Fruit fly (Drosophila melanogaster) whole organism, embryonic: ENCODE results near the gene Pdhb.
A peak's percentile ranks its signal among the peaks of the same experiment; 100 is the strongest.

Experiments
- Atf-2 ChIP-seq: fragments of 200-800 bp; sonication (Bioruptor generic); optimal IDR thresholded peaks from 2 replicates; lab custom pipeline; 2016; ENCODE audit warnings: missing biosample characterization, missing genetic modification characterization
- CG10431 ChIP-seq: fragments of 200-800 bp; sonication (Bioruptor generic); optimal IDR thresholded peaks from 3 replicates; lab custom pipeline; 2018; ENCODE audit warnings: missing biosample characterization, mild to moderate bottlenecking, missing genetic modification characterization
- CG11456 ChIP-seq: fragments of 200-800 bp; sonication (Bioruptor generic); IDR thresholded peaks from 3 replicates; pipeline ENCODE4 v1.3.6; 2022; ENCODE audit warnings: missing biosample characterization, missing genetic modification characterization
- CG11723 ChIP-seq: fragments of 200-800 bp; sonication (Bioruptor generic); optimal IDR thresholded peaks from 2 replicates; lab custom pipeline; 2017; ENCODE audit warnings: missing biosample characterization, mild to moderate bottlenecking, missing genetic modification characterization
- CG12659 ChIP-seq: fragments of 200-800 bp; sonication (Bioruptor generic); optimal IDR thresholded peaks from 3 replicates; lab custom pipeline; 2017; ENCODE audit warnings: mild to moderate bottlenecking, missing biosample characterization, missing genetic modification reagents, missing genetic modification characterization
- CG13296 ChIP-seq: fragments of 200-800 bp; sonication (Bioruptor generic); optimal IDR thresholded peaks from 3 replicates; lab custom pipeline; 2018; ENCODE audit warnings: missing biosample characterization, mild to moderate bottlenecking, missing genetic modification characterization
- CG14667 ChIP-seq: fragments of 200-800 bp; sonication (Bioruptor generic); IDR thresholded peaks from 2 replicates; pipeline ENCODE4 v1.3.6; 2022; ENCODE audit warnings: missing biosample characterization, missing genetic modification characterization
- CG14710 ChIP-seq: fragments of 200-800 bp; sonication (Bioruptor generic); optimal IDR thresholded peaks from 3 replicates; lab custom pipeline; 2019; ENCODE audit warnings: missing biosample characterization, mild to moderate bottlenecking, missing genetic modification characterization, moderate library complexity
- CG14860 ChIP-seq: fragments of 200-800 bp; sonication (Bioruptor generic); IDR thresholded peaks from 3 replicates; pipeline ENCODE4 v1.3.6; 2022; ENCODE audit warnings: missing biosample characterization, missing genetic modification characterization; ENCODE audit not compliant: partially characterized antibody
- CG1603 ChIP-seq: fragments of 200-800 bp; sonication (Bioruptor generic); optimal IDR thresholded peaks from 2 replicates; lab custom pipeline; 2019; ENCODE audit warnings: missing biosample characterization, mild to moderate bottlenecking, missing genetic modification characterization, moderate library complexity
- CG17359 ChIP-seq: fragments of 200-800 bp; sonication (Bioruptor generic); optimal IDR thresholded peaks from 3 replicates; lab custom pipeline; 2018; ENCODE audit warnings: missing biosample characterization, mild to moderate bottlenecking, missing genetic modification characterization, moderate library complexity
- CG1792 ChIP-seq: fragments of 200-800 bp; sonication (Bioruptor generic); optimal IDR thresholded peaks from 2 replicates; lab custom pipeline; 2016; ENCODE audit warnings: missing biosample characterization, missing genetic modification characterization
- CG2678 ChIP-seq: fragments of 200-800 bp; sonication (Bioruptor generic); optimal IDR thresholded peaks from 3 replicates; lab custom pipeline; 2019; ENCODE audit warnings: missing biosample characterization, mild to moderate bottlenecking, missing genetic modification characterization, moderate library complexity
- CG34376 ChIP-seq: fragments of 200-800 bp; sonication (Bioruptor generic); optimal IDR thresholded peaks from 2 replicates; lab custom pipeline; 2018; ENCODE audit warnings: missing biosample characterization, mild to moderate bottlenecking, missing genetic modification characterization
- CG6791 ChIP-seq: fragments of 200-800 bp; sonication (Bioruptor generic); IDR thresholded peaks from 3 replicates; pipeline ENCODE4 v1.3.6; 2022; ENCODE audit warnings: missing biosample characterization, missing genetic modification characterization; ENCODE audit not compliant: partially characterized antibody
- CG6854 ChIP-seq: fragments of 200-800 bp; sonication (Bioruptor generic); optimal IDR thresholded peaks from 3 replicates; lab custom pipeline; 2017; ENCODE audit warnings: missing biosample characterization, mild to moderate bottlenecking, missing genetic modification characterization
- CG9437 ChIP-seq: fragments of 200-800 bp; sonication (Bioruptor generic); optimal IDR thresholded peaks from 2 replicates; lab custom pipeline; 2018; ENCODE audit warnings: missing biosample characterization, mild to moderate bottlenecking, missing genetic modification characterization
- CG9609 ChIP-seq: fragments of 200-800 bp; sonication (Bioruptor generic); optimal IDR thresholded peaks from 3 replicates; lab custom pipeline; 2016; ENCODE audit warnings: missing biosample characterization, missing genetic modification characterization
- CG9797 ChIP-seq: fragments of 200-800 bp; sonication (Bioruptor generic); optimal IDR thresholded peaks from 3 replicates; lab custom pipeline; 2018; ENCODE audit warnings: missing biosample characterization, mild to moderate bottlenecking, missing genetic modification characterization
- CTCF ChIP-seq: fragments of 200-800 bp; sonication (Bioruptor generic); optimal IDR thresholded peaks from 2 replicates; lab custom pipeline; 2017; ENCODE audit warnings: missing biosample characterization, mild to moderate bottlenecking, missing genetic modification characterization, moderate library complexity
- CkIIα-i1 ChIP-seq: fragments of 200-800 bp; sonication (Bioruptor generic); IDR thresholded peaks from 2 replicates; pipeline ENCODE4 v1.3.6; 2022; ENCODE audit warnings: missing biosample characterization, missing genetic modification characterization
- Dref ChIP-seq: fragments of 200-800 bp; sonication (Bioruptor generic); IDR thresholded peaks from 2 replicates; pipeline ENCODE4 v1.3.6; 2022; ENCODE audit warnings: missing biosample characterization, missing genetic modification characterization
- E2f1 ChIP-seq: fragments of 200-800 bp; sonication (Bioruptor generic); IDR thresholded peaks from 2 replicates; pipeline ENCODE4 v1.3.6; 2022; ENCODE audit warnings: missing biosample characterization, missing genetic modification characterization
- Fer1 ChIP-seq: fragments of 200-800 bp; sonication (Bioruptor generic); optimal IDR thresholded peaks from 2 replicates; lab custom pipeline; 2017; ENCODE audit warnings: missing biosample characterization, mild to moderate bottlenecking, missing genetic modification characterization
- Fer3 ChIP-seq: fragments of 200-800 bp; sonication (Bioruptor generic); optimal IDR thresholded peaks from 2 replicates; lab custom pipeline; 2018; ENCODE audit warnings: missing biosample characterization, mild to moderate bottlenecking, missing genetic modification characterization, moderate library complexity
- HLH4C ChIP-seq: fragments of 200-800 bp; sonication (Bioruptor generic); IDR thresholded peaks from 3 replicates; pipeline ENCODE4 v1.3.6; 2022; ENCODE audit warnings: missing biosample characterization, missing genetic modification characterization; ENCODE audit not compliant: partially characterized antibody
- HLHmδ ChIP-seq: fragments of 200-800 bp; sonication (Bioruptor generic); optimal IDR thresholded peaks from 2 replicates; lab custom pipeline; 2018; ENCODE audit warnings: missing biosample characterization, mild to moderate bottlenecking, missing genetic modification characterization, moderate library complexity
- Hmr ChIP-seq: fragments of 200-800 bp; sonication (Bioruptor generic); optimal IDR thresholded peaks from 3 replicates; lab custom pipeline; 2017; ENCODE audit warnings: mild to moderate bottlenecking, missing biosample characterization, missing genetic modification reagents, missing genetic modification characterization
- Max ChIP-seq: fragments of 200-800 bp; sonication (Bioruptor generic); optimal IDR thresholded peaks from 2 replicates; lab custom pipeline; 2016; ENCODE audit warnings: missing biosample characterization, mild to moderate bottlenecking, missing genetic modification characterization
- Med ChIP-seq: fragments of 200-800 bp; sonication (Bioruptor generic); peaks from one replicate; lab custom pipeline; 2016; ENCODE audit warnings: missing biosample characterization, missing genetic modification characterization, mild to moderate bottlenecking, inconsistent platforms, moderate library complexity
- Mes4 ChIP-seq: fragments of 200-800 bp; sonication (Bioruptor generic); optimal IDR thresholded peaks from 2 replicates; lab custom pipeline; 2016; ENCODE audit warnings: missing biosample characterization, missing genetic modification characterization
- Oaz ChIP-seq: fragments of 200-800 bp; sonication (Bioruptor generic); IDR thresholded peaks from 2 replicates; pipeline ENCODE4 v1.3.6; 2022; ENCODE audit warnings: missing biosample characterization, missing genetic modification characterization
- Side ChIP-seq: fragments of 200-800 bp; sonication (Bioruptor generic); optimal IDR thresholded peaks from 2 replicates; lab custom pipeline; 2016; ENCODE audit warnings: missing biosample characterization, missing genetic modification characterization
- ac ChIP-seq: fragments of 200-800 bp; sonication (Bioruptor generic); optimal IDR thresholded peaks from 3 replicates; lab custom pipeline; 2017; ENCODE audit warnings: missing biosample characterization, mild to moderate bottlenecking, missing genetic modification characterization
- ase ChIP-seq: fragments of 200-800 bp; sonication (Bioruptor generic); IDR thresholded peaks from 3 replicates; pipeline ENCODE4 v1.3.6; 2022; ENCODE audit warnings: missing biosample characterization, missing genetic modification characterization
- bcd ChIP-seq: fragments of 200-800 bp; sonication (Bioruptor generic); optimal IDR thresholded peaks from 2 replicates; lab custom pipeline; 2017; ENCODE audit warnings: missing biosample characterization, mild to moderate bottlenecking, missing genetic modification characterization
- caup ChIP-seq: fragments of 200-800 bp; sonication (Bioruptor generic); optimal IDR thresholded peaks from 3 replicates; lab custom pipeline; 2017; ENCODE audit warnings: missing biosample characterization, mild to moderate bottlenecking, missing genetic modification characterization, moderate library complexity; ENCODE audit not compliant: severe bottlenecking
- chif ChIP-seq, 2 experiments: fragments of 200-800 bp; sonication (Bioruptor generic); optimal IDR thresholded peaks; 3 replicates each; lab custom pipeline; 2016; ENCODE audit warnings: missing biosample characterization in 2 of 2, missing genetic modification characterization in 2 of 2
- chm ChIP-seq: fragments of 200-800 bp; sonication (Bioruptor generic); IDR thresholded peaks from 2 replicates; pipeline ENCODE4 v1.3.6; 2022; ENCODE audit warnings: missing biosample characterization, missing genetic modification characterization
- corto ChIP-seq: fragments of 200-800 bp; sonication (Bioruptor generic); optimal IDR thresholded peaks from 2 replicates; lab custom pipeline; 2016; ENCODE audit warnings: missing biosample characterization, mild to moderate bottlenecking, missing genetic modification characterization, moderate library complexity
- crp ChIP-seq, 2 experiments: fragments of 200-800 bp; sonication (Bioruptor generic); optimal IDR thresholded peaks; 2 replicates in 1 of 2; 3 replicates in 1 of 2; lab custom pipeline; 2017; ENCODE audit warnings: missing biosample characterization in 2 of 2, missing genetic modification characterization in 2 of 2, mild to moderate bottlenecking in 1 of 2, moderate library complexity in 1 of 2
- dpn ChIP-seq, 2 experiments: fragments of 200-800 bp; sonication (Bioruptor generic); optimal IDR thresholded peaks; 3 replicates each; lab custom pipeline; 2016; ENCODE audit warnings: missing biosample characterization in 2 of 2, missing genetic modification characterization in 2 of 2
- fd96Cb ChIP-seq: fragments of 200-800 bp; sonication (Bioruptor generic); optimal IDR thresholded peaks from 2 replicates; lab custom pipeline; 2018; ENCODE audit warnings: missing biosample characterization, mild to moderate bottlenecking, missing genetic modification characterization, moderate library complexity
- kay ChIP-seq: fragments of 200-800 bp; sonication (Bioruptor generic); optimal IDR thresholded peaks from 2 replicates; lab custom pipeline; 2016; ENCODE audit warnings: missing biosample characterization, missing genetic modification characterization
- peb ChIP-seq: fragments of 200-800 bp; sonication (Bioruptor generic); IDR thresholded peaks from 2 replicates; pipeline ENCODE4 v1.3.6; 2022; ENCODE audit warnings: missing biosample characterization, missing genetic modification characterization
- pum ChIP-seq: fragments of 200-800 bp; sonication (Bioruptor generic); optimal IDR thresholded peaks from 2 replicates; lab custom pipeline; 2016; ENCODE audit warnings: missing biosample characterization, missing genetic modification characterization
- salm ChIP-seq: fragments of 200-800 bp; sonication (Bioruptor generic); optimal IDR thresholded peaks from 2 replicates; lab custom pipeline; 2018; ENCODE audit warnings: missing biosample characterization, mild to moderate bottlenecking, missing genetic modification characterization
- scrt ChIP-seq: fragments of 200-800 bp; sonication (Bioruptor generic); optimal IDR thresholded peaks from 2 replicates; lab custom pipeline; 2018; ENCODE audit warnings: missing biosample characterization, mild to moderate bottlenecking, missing genetic modification characterization, moderate library complexity
- sens ChIP-seq: fragments of 200-800 bp; sonication (Bioruptor generic); peaks from one replicate; lab custom pipeline; 2016; ENCODE audit warnings: missing biosample characterization, missing genetic modification characterization
- slbo ChIP-seq: fragments of 200-800 bp; sonication (Bioruptor generic); IDR thresholded peaks from 2 replicates; pipeline ENCODE4 v1.3.6; 2022; ENCODE audit warnings: missing biosample characterization, missing genetic modification characterization
- slp2 ChIP-seq: fragments of 200-800 bp; sonication (Bioruptor generic); optimal IDR thresholded peaks from 2 replicates; lab custom pipeline; 2016; ENCODE audit warnings: missing biosample characterization, missing genetic modification characterization
- usp ChIP-seq: fragments of >200 bp; optimal IDR thresholded peaks from 2 replicates; lab custom pipeline; 2017; ENCODE audit warnings: missing biosample characterization, missing genetic modification characterization

Gene Pdhb

dm6 chr3R:29077572-29077971, 35.3 kb upstream of the Pdhb start (continued):
- TF ChIP-seq usp (GFP tag; lab: Kevin White, UChicago) = no peak
- 0 out of 3 replicates have a peak, but pooled peaks have one; percentile 14 for TF ChIP-seq CG11456
- no peak for TF ChIP-seq CG14710 (tag; lab: Kevin White, UChicago)
- no peak for TF ChIP-seq Fer1 (GFP tag; lab: Kevin White, UChicago)
- TF ChIP-seq CG9797 (GFP tag; lab: Kevin White, UChicago) = no peak
- TF ChIP-seq E2f1 = no peak
- no peak for TF ChIP-seq CG14860
- TF ChIP-seq slp2 = no peak
- TF ChIP-seq corto (GFP tag; lab: Kevin White, UChicago) = no peak
- TF ChIP-seq CG2678 (tag; lab: Kevin White, UChicago) = peak; percentile 22
- TF ChIP-seq CG6791 (GFP tag; lab: Robert Waterston, UW) = no peak
- 0 out of 2 replicates have a peak, but pooled peaks have one; percentile 10 for TF ChIP-seq chm (GFP tag; lab: Robert Waterston, UW)
- no peak for TF ChIP-seq Oaz (GFP tag; lab: Robert Waterston, UW)
- no peak for TF ChIP-seq CG34376
- no peak for TF ChIP-seq Mes4
- no peak for TF ChIP-seq ac (GFP tag; lab: Kevin White, UChicago)
- peak; percentile 1 for TF ChIP-seq CG1603
- no peak for TF ChIP-seq salm (tag; lab: Kevin White, UChicago)
- TF ChIP-seq Dref = no peak
- no peak for TF ChIP-seq crp (GFP tag; optimal IDR thresholded peaks at IDR 0.05; lab: Kevin White, UChicago)
- TF ChIP-seq HLHmδ (GFP tag; lab: Kevin White, UChicago) = no peak
- no peak for TF ChIP-seq Side
- peak; percentile 46 for TF ChIP-seq Med
- no peak for TF ChIP-seq CTCF (GFP tag; lab: Kevin White, UChicago)
- no peak for TF ChIP-seq dpn (GFP tag; optimal IDR thresholded peaks at IDR 0.05; lab: Kevin White, UChicago)
- TF ChIP-seq CG9437 (GFP tag; lab: Kevin White, UChicago) = no peak
- no peak for TF ChIP-seq Atf-2 (GFP tag; lab: Kevin White, UChicago)
- TF ChIP-seq fd96Cb (tag; lab: Kevin White, UChicago) = no peak
- no peak for TF ChIP-seq bcd (GFP tag; lab: Kevin White, UChicago)
- TF ChIP-seq caup (GFP tag; lab: Kevin White, UChicago) = no peak
- TF ChIP-seq Hmr = peak; percentile 34
- no peak for TF ChIP-seq peb (GFP tag; lab: Robert Waterston, UW)
- TF ChIP-seq CG11723 = no peak
- TF ChIP-seq CG14667 (GFP tag; lab: Robert Waterston, UW) = no peak
- no peak for TF ChIP-seq CkIIα-i1 (GFP tag; lab: Robert Waterston, UW)
- no peak for TF ChIP-seq CG9609 (GFP tag; lab: Kevin White, UChicago)
- no peak for TF ChIP-seq kay
- TF ChIP-seq chif (GFP tag; optimal IDR thresholded peaks at IDR 0.05; lab: Kevin White, UChicago) = no peak
- 0 out of 2 replicates have a peak, but pooled peaks have one; percentile 24 for TF ChIP-seq slbo (GFP tag; lab: Robert Waterston, UW)
- TF ChIP-seq ase (GFP tag; lab: Robert Waterston, UW) = no peak
- TF ChIP-seq Max = no peak
- no peak for TF ChIP-seq sens
- TF ChIP-seq pum (GFP tag; lab: Kevin White, UChicago) = no peak
- no peak for TF ChIP-seq Fer3 (tag; lab: Kevin White, UChicago)
- TF ChIP-seq CG10431 (GFP tag; lab: Kevin White, UChicago) = no peak
- no peak for TF ChIP-seq CG1792 (GFP tag; lab: Kevin White, UChicago)
- no peak for TF ChIP-seq scrt
- TF ChIP-seq HLH4C = no peak
- TF ChIP-seq CG6854 (GFP tag; lab: Kevin White, UChicago) = no peak
- peak; percentile 15 for TF ChIP-seq CG17359 (tag; lab: Kevin White, UChicago)
- TF ChIP-seq CG12659 = no peak
- TF ChIP-seq CG13296 (GFP tag; lab: Kevin White, UChicago) = peak; percentile 14
